Worm (Caenorhabditis elegans) whole organism, L2 larva: ENCODE data around the gene mdt-9.

ENCODE experiments used
- alr-1 ChIP-seq: fragments of 150-350 bp; optimal IDR thresholded peaks from 2 replicates; lab custom pipeline; 2014; ENCODE audit warnings: missing biosample characterization, missing genetic modification characterization
- aly-2 ChIP-seq: fragments of 150-350 bp; optimal IDR thresholded peaks from 2 replicates; lab custom pipeline; 2014; ENCODE audit warnings: missing biosample characterization, missing genetic modification characterization
- blmp-1 ChIP-seq: sonication (generic microtip); optimal IDR thresholded peaks from 2 replicates; lab custom pipeline; 2017; ENCODE audit warnings: missing genetic modification characterization, mild to moderate bottlenecking, missing compliant biosample characterization, antibody characterized with exemption, moderate library complexity; ENCODE audit not compliant: insufficient read depth
- egl-27 ChIP-seq: sonication (generic microtip); optimal IDR thresholded peaks from 3 replicates; lab custom pipeline; 2017; ENCODE audit warnings: missing biosample characterization, missing genetic modification reagents, missing genetic modification characterization
- fos-1 ChIP-seq: fragments of 150-350 bp; optimal IDR thresholded peaks from 2 replicates; lab custom pipeline; 2014; ENCODE audit warnings: missing biosample characterization, missing genetic modification characterization
- lin-13 ChIP-seq: fragments of 150-350 bp; optimal IDR thresholded peaks from 2 replicates; lab custom pipeline; 2014; ENCODE audit warnings: missing biosample characterization, missing genetic modification reagents, missing genetic modification characterization
- lsy-2 ChIP-seq, 2 experiments: fragments of 150-350 bp in 1 of 2; sonication (generic microtip) in 1 of 2; optimal IDR thresholded peaks; 2 replicates each; lab custom pipeline; 2014 to 2017; ENCODE audit warnings: missing biosample characterization in 2 of 2, missing genetic modification characterization in 2 of 2
- nhr-12 ChIP-seq: fragments of 150-350 bp; optimal IDR thresholded peaks from 2 replicates; lab custom pipeline; 2014; ENCODE audit warnings: missing biosample characterization, missing genetic modification characterization
- nhr-6 ChIP-seq: fragments of 150-350 bp; optimal IDR thresholded peaks from 2 replicates; lab custom pipeline; 2014; ENCODE audit warnings: missing biosample characterization, missing genetic modification characterization
- ztf-4 ChIP-seq: fragments of 150-350 bp; optimal IDR thresholded peaks from 2 replicates; lab custom pipeline; 2014; ENCODE audit warnings: missing biosample characterization, missing genetic modification characterization

- TF ChIP-seq egl-27 (tag; lab: Kevin White, UChicago) (no peak), lin-13 (GFP tag; lab: Kevin White, UChicago) (no peak), ztf-4 (no peak), fos-1 (no peak), nhr-6 (no peak), alr-1 (tag; lab: Kevin White, UChicago) (no peak), blmp-1 (tag; lab: Kevin White, UChicago) (no peak), lsy-2 (tag; optimal IDR thresholded peaks at IDR 0.05; lab: Kevin White, UChicago) (no peak), aly-2 (tag; lab: Kevin White, UChicago) (no peak), nhr-12 (tag; lab: Kevin White, UChicago) (no peak)
Observed at ce11 chrIV:13389237-13389636, 3.1 kb downstream of the mdt-9 start.
